Worm (Caenorhabditis elegans) whole organism, young adult: ENCODE data around the gene C15H11.10.

Experiments
- B0261.1 ChIP-seq: sonication (generic microtip); optimal IDR thresholded peaks from 2 replicates; lab custom pipeline; 2016; ENCODE audit warnings: mild to moderate bottlenecking, missing genetic modification characterization, moderate library complexity, missing compliant biosample characterization
- C06A6.2 ChIP-seq: fragments of 200-800 bp; sonication (Bioruptor generic); conservative IDR thresholded peaks from 2 replicates; pipeline ENCODE4 v1.3.6; 2022; ENCODE audit warnings: missing genetic modification characterization, missing compliant biosample characterization
- D2030.7 ChIP-seq: fragments of 200-800 bp; sonication (Bioruptor generic); IDR thresholded peaks from 2 replicates; pipeline ENCODE4 v1.3.6; 2022; ENCODE audit warnings: missing genetic modification reagents, missing genetic modification characterization, missing compliant biosample characterization
- F22D6.2 ChIP-seq: sonication (generic microtip); optimal IDR thresholded peaks from 2 replicates; lab custom pipeline; 2016; ENCODE audit warnings: mild to moderate bottlenecking, missing genetic modification characterization, missing compliant biosample characterization
- F37B4.10 ChIP-seq: fragments of 200-800 bp; sonication (Bioruptor generic); IDR thresholded peaks from 2 replicates; pipeline ENCODE4 v1.3.6; 2022; ENCODE audit warnings: missing genetic modification characterization, missing compliant biosample characterization
- F39B2.1 ChIP-seq: fragments of 200-800 bp; sonication (Bioruptor generic); IDR thresholded peaks from 2 replicates; pipeline ENCODE4 v1.3.6; 2022; ENCODE audit warnings: missing genetic modification reagents, missing genetic modification characterization, missing compliant biosample characterization
- F49E8.2 ChIP-seq: sonication (generic microtip); optimal IDR thresholded peaks from 3 replicates; lab custom pipeline; 2017; ENCODE audit warnings: missing genetic modification characterization, mild to moderate bottlenecking, missing compliant biosample characterization, antibody characterized with exemption, moderate library complexity; ENCODE audit not compliant: insufficient read depth
- Y53G8AR.9 ChIP-seq: fragments of 200-800 bp; sonication (Bioruptor generic); conservative IDR thresholded peaks from 2 replicates; pipeline ENCODE4 v1.3.6; 2022; ENCODE audit warnings: missing genetic modification reagents, missing genetic modification characterization, missing compliant biosample characterization
- Y95B8A.8 ChIP-seq: fragments of 200-800 bp; sonication (Bioruptor generic); IDR thresholded peaks from 2 replicates; pipeline ENCODE4 v1.3.6; 2022; ENCODE audit warnings: missing genetic modification reagents, missing genetic modification characterization, missing compliant biosample characterization
- ZK185.1 ChIP-seq: sonication (generic microtip); optimal IDR thresholded peaks from 2 replicates; lab custom pipeline; 2016; ENCODE audit warnings: mild to moderate bottlenecking, missing genetic modification characterization, missing compliant biosample characterization; ENCODE audit not compliant: poor library complexity, severe bottlenecking
- akir-1 ChIP-seq: fragments of 200-800 bp; sonication (Bioruptor generic); optimal IDR thresholded peaks from 2 replicates; lab custom pipeline; 2018; ENCODE audit warnings: mild to moderate bottlenecking, missing genetic modification characterization, moderate library complexity, missing compliant biosample characterization
- aptf-3 ChIP-seq: fragments of 200-800 bp; sonication (Bioruptor generic); IDR thresholded peaks from 2 replicates; pipeline ENCODE4 v1.3.6; 2022; ENCODE audit warnings: missing genetic modification characterization, missing compliant biosample characterization
- attf-5 ChIP-seq: fragments of 200-800 bp; sonication (Bioruptor generic); optimal IDR thresholded peaks from 2 replicates; lab custom pipeline; 2018; ENCODE audit warnings: mild to moderate bottlenecking, missing genetic modification characterization, missing compliant biosample characterization
- attf-6 ChIP-seq: fragments of 200-800 bp; sonication (Bioruptor generic); IDR thresholded peaks from 2 replicates; pipeline ENCODE4 v1.3.6; 2022; ENCODE audit warnings: missing genetic modification reagents, missing genetic modification characterization, missing compliant biosample characterization
- bed-1 ChIP-seq: fragments of 200-800 bp; sonication (Bioruptor generic); IDR thresholded peaks from 2 replicates; pipeline ENCODE4 v1.3.6; 2022; ENCODE audit warnings: missing genetic modification reagents, missing genetic modification characterization, missing compliant biosample characterization
- cebp-1 ChIP-seq, 2 experiments: fragments of 200-800 bp in 1 of 2; sonication (Bioruptor generic) in 1 of 2; sonication (generic microtip) in 1 of 2; IDR thresholded peaks in 1 of 2; optimal IDR thresholded peaks in 1 of 2; 2 replicates each; pipeline versions ENCODE4 v1.3.6 to Lab custom; 2017 to 2022; ENCODE audit warnings: missing compliant biosample characterization in 2 of 2, missing genetic modification characterization in 2 of 2, mild to moderate bottlenecking in 1 of 2, missing genetic modification reagents in 1 of 2, moderate library complexity in 1 of 2
- cebp-2 ChIP-seq: fragments of 200-800 bp; sonication (Bioruptor generic); IDR thresholded peaks from 2 replicates; pipeline ENCODE4 v1.3.6; 2022; ENCODE audit warnings: missing genetic modification characterization, missing compliant biosample characterization
- ceh-27 ChIP-seq: fragments of 200-800 bp; sonication (Bioruptor generic); optimal IDR thresholded peaks from 2 replicates; lab custom pipeline; 2018; ENCODE audit warnings: mild to moderate bottlenecking, missing genetic modification characterization, moderate library complexity, missing compliant biosample characterization
- ceh-91 ChIP-seq: fragments of 200-800 bp; sonication (Bioruptor generic); IDR thresholded peaks from 2 replicates; pipeline ENCODE4 v1.3.6; 2022; ENCODE audit warnings: missing genetic modification reagents, missing genetic modification characterization, missing compliant biosample characterization
- dpff-1 ChIP-seq: sonication (generic microtip); optimal IDR thresholded peaks from 2 replicates; lab custom pipeline; 2017; ENCODE audit warnings: mild to moderate bottlenecking, missing genetic modification characterization, missing compliant biosample characterization
- dpl-1 ChIP-seq: fragments of 150-350 bp; optimal IDR thresholded peaks from 2 replicates; lab custom pipeline; 2014; ENCODE audit warnings: missing biosample characterization, missing genetic modification reagents, missing genetic modification characterization
- egl-18 ChIP-seq: fragments of 200-800 bp; sonication (Bioruptor generic); IDR thresholded peaks from 2 replicates; pipeline ENCODE4 v1.3.6; 2022; ENCODE audit warnings: missing genetic modification reagents, missing genetic modification characterization, missing compliant biosample characterization
- ekl-4 ChIP-seq: fragments of 200-800 bp; sonication (Bioruptor generic); IDR thresholded peaks from 2 replicates; pipeline ENCODE4 v1.3.6; 2022; ENCODE audit warnings: missing genetic modification reagents, missing genetic modification characterization, missing compliant biosample characterization
- hlh-12 ChIP-seq: sonication (generic microtip); optimal IDR thresholded peaks from 2 replicates; lab custom pipeline; 2016; ENCODE audit warnings: missing genetic modification characterization, missing compliant biosample characterization
- lag-1 ChIP-seq: fragments of 200-800 bp; sonication (Bioruptor generic); IDR thresholded peaks from 2 replicates; pipeline ENCODE4 v1.3.6; 2022; ENCODE audit warnings: missing genetic modification reagents, missing genetic modification characterization, missing compliant biosample characterization
- let-526 ChIP-seq: fragments of 200-800 bp; sonication (Bioruptor generic); IDR thresholded peaks from 2 replicates; pipeline ENCODE4 v1.3.6; 2022; ENCODE audit warnings: missing genetic modification reagents, missing genetic modification characterization, missing compliant biosample characterization
- let-607 ChIP-seq, 2 experiments: fragments of 200-800 bp in 1 of 2; sonication (Bioruptor generic) in 1 of 2; sonication (generic microtip) in 1 of 2; optimal IDR thresholded peaks; 2 replicates each; lab custom pipeline; 2016 to 2018; ENCODE audit warnings: mild to moderate bottlenecking in 2 of 2, missing compliant biosample characterization in 2 of 2, missing genetic modification characterization in 2 of 2, moderate library complexity in 2 of 2, missing genotype in 1 of 2
- lin-35 ChIP-seq, 3 experiments: fragments of 150-350 bp in 2 of 3; sonication (generic microtip) in 1 of 3; optimal IDR thresholded peaks; 2 replicates each; lab custom pipeline; 2014 to 2018; ENCODE audit warnings: missing biosample characterization in 3 of 3, missing genetic modification characterization in 3 of 3, missing genetic modification reagents in 3 of 3
- lir-1 ChIP-seq: fragments of 200-800 bp; sonication (Bioruptor generic); conservative IDR thresholded peaks from 2 replicates; pipeline ENCODE4 v1.3.6; 2022; ENCODE audit warnings: missing genetic modification reagents, missing genetic modification characterization, missing compliant biosample characterization
- lsl-1 ChIP-seq: fragments of 200-800 bp; sonication (Bioruptor generic); optimal IDR thresholded peaks from 2 replicates; lab custom pipeline; 2018; ENCODE audit warnings: mild to moderate bottlenecking, missing genetic modification characterization, moderate library complexity, missing compliant biosample characterization
- madf-6 ChIP-seq: fragments of 200-800 bp; sonication (Bioruptor generic); IDR thresholded peaks from 2 replicates; pipeline ENCODE4 v1.3.6; 2022; ENCODE audit warnings: missing genetic modification reagents, missing genetic modification characterization, missing compliant biosample characterization
- mcd-1 ChIP-seq: fragments of 200-800 bp; sonication (Bioruptor generic); IDR thresholded peaks from 2 replicates; pipeline ENCODE4 v1.3.6; 2022; ENCODE audit warnings: missing genetic modification reagents, missing genetic modification characterization, missing compliant biosample characterization
- nfyb-1 ChIP-seq: fragments of 200-800 bp; sonication (Bioruptor generic); IDR thresholded peaks from 2 replicates; pipeline ENCODE4 v1.3.6; 2022; ENCODE audit warnings: missing genetic modification reagents, missing genetic modification characterization, missing compliant biosample characterization
- nhr-179 ChIP-seq: sonication (generic microtip); optimal IDR thresholded peaks from 2 replicates; lab custom pipeline; 2016; ENCODE audit warnings: mild to moderate bottlenecking, missing genetic modification characterization, missing compliant biosample characterization
- nhr-80 ChIP-seq: sonication (generic microtip); optimal IDR thresholded peaks from 2 replicates; lab custom pipeline; 2016; ENCODE audit warnings: missing genetic modification characterization, missing compliant biosample characterization
- rpc-1 ChIP-seq, 2 experiments: fragments of 150-350 bp in 1 of 2; sonication (generic microtip) in 1 of 2; optimal IDR thresholded peaks; 2 replicates each; lab custom pipeline; 2014 to 2018; ENCODE audit warnings: missing biosample characterization in 1 of 2, missing genetic modification characterization in 1 of 2, missing genetic modification reagents in 1 of 2, missing genotype in 1 of 2
- snpc-1.1 ChIP-seq: sonication (generic microtip); optimal IDR thresholded peaks from 2 replicates; lab custom pipeline; 2017; ENCODE audit warnings: missing genetic modification characterization, mild to moderate bottlenecking, missing compliant biosample characterization, antibody characterized with exemption, moderate library complexity, missing genotype, missing genetic modification reagents; ENCODE audit not compliant: insufficient read depth
- snpc-4 ChIP-seq, 5 experiments: fragments of 150-350 bp in 1 of 5; sonication (generic microtip) in 4 of 5; optimal IDR thresholded peaks; 2 replicates each; lab custom pipeline; 2014 to 2018; ENCODE audit warnings: missing genetic modification characterization in 5 of 5, missing biosample characterization in 3 of 5, antibody characterized with exemption in 2 of 5, mild to moderate bottlenecking in 2 of 5, missing compliant biosample characterization in 2 of 5, missing genotype in 2 of 5, moderate library complexity in 2 of 5, missing genetic modification reagents in 1 of 5
- somi-1 ChIP-seq: fragments of 200-800 bp; sonication (Bioruptor generic); optimal IDR thresholded peaks from 2 replicates; lab custom pipeline; 2018; ENCODE audit warnings: mild to moderate bottlenecking, missing genetic modification characterization, missing compliant biosample characterization
- tbp1 ChIP-seq: fragments of 200-800 bp; sonication (Bioruptor generic); optimal IDR thresholded peaks from 2 replicates; lab custom pipeline; 2018; ENCODE audit warnings: mild to moderate bottlenecking, missing genetic modification characterization, missing compliant biosample characterization
- ztf-25 ChIP-seq: fragments of 200-800 bp; sonication (Bioruptor generic); IDR thresholded peaks from 2 replicates; pipeline ENCODE4 v1.3.6; 2022; ENCODE audit warnings: missing genetic modification reagents, missing genetic modification characterization, missing compliant biosample characterization
- ztf-28 ChIP-seq: fragments of 200-800 bp; sonication (Bioruptor generic); IDR thresholded peaks from 2 replicates; pipeline ENCODE4 v1.3.6; 2022; ENCODE audit warnings: missing genetic modification reagents, missing genetic modification characterization, missing compliant biosample characterization

The C15H11.10 gene

DNA sequence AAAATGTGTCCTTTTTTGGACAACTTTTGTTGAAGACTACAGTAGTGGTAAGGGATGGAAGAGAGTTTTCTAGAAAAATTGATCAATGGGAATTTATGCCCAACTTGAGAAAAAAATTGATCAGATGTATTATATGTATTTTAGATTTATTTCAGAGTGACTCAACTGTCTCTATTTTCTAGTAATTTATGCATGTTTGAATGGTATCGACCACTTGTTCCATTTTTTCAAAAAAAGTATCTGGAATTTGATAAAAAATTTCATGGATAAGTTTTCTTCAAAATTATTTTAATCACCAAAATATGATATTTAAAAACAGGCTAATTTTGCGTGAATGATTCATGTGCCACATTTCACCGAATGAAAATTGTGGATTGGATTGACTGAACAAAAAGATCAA lies at the start of gene C15H11.10:
Gene C15H11.10 (plus strand): TSS at position 301 of the 400 bp plus-strand sequence.
- TF ChIP-seq ztf-25 (GFP tag; lab: Robert Waterston, UW) (no peak), nhr-80 (tag; lab: Kevin White, UChicago) (no peak), hlh-12 (tag; lab: Kevin White, UChicago) (no peak), lir-1 (GFP tag; lab: Robert Waterston, UW) (no peak)

DNA sequence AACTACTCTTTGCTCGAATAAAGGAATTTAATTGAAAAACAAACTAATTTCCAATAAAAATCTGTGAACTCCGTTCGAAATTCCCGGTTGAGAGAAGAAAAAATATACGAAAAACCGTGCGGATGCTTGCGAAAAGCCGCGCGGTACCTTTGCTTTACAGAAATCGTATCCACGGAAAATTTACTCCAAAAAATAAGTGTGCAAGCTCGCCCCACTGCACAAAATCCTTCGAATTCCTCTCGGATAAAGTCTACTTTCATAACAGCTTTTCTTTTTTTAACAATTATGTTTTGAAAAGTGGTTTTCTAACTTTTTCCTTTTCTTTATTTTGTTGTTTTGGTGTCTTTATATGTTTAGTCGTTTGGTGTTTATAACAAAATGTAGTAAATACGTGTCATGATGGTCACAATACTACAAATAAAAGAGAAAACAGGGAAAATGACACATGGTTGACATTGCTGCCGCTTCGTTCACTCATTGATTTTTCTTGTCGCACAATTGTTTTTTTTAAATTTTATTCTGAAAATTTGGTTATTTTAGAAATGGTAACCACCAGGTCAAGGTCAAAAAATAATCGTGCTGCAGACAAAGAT lies 44.6 kb upstream of the C15H11.10 start, which contains the start of gene cept-2:
Gene cept-2 (plus strand): TSS at position 533 of the 593 bp plus-strand sequence.
- no peak for TF ChIP-seq Y53G8AR.9 (GFP tag; lab: Robert Waterston, UW)
- no peak for TF ChIP-seq F22D6.2
- TF ChIP-seq lin-35 (GFP tag; optimal IDR thresholded peaks at IDR 0.05; lab: Kevin White, UChicago), result peak in 2 of 3 experiments; percentile 58 to 92
- TF ChIP-seq B0261.1 (tag; lab: Kevin White, UChicago), result peak; percentile 22
- peak; percentile 27; the same call in 1 of the 2 replicates for TF ChIP-seq D2030.7 (GFP tag; lab: Robert Waterston, UW)
- TF ChIP-seq ztf-28 (GFP tag; lab: Robert Waterston, UW), result 0 out of 2 replicates have a peak, but pooled peaks have one; percentile 11
- peak; percentile 65 for TF ChIP-seq tbp1 (GFP tag; lab: Kevin White, UChicago)
- TF ChIP-seq dpff-1 (tag; lab: Kevin White, UChicago), result no peak
- no peak for TF ChIP-seq cebp-2 (GFP tag; lab: Robert Waterston, UW)
- TF ChIP-seq somi-1, result peak; percentile 57
- TF ChIP-seq let-607 (tag; optimal IDR thresholded peaks at IDR 0.05; lab: Kevin White, UChicago), result peak; percentile 76 to 81
- TF ChIP-seq let-526, result 0 out of 2 replicates have a peak, but pooled peaks have one; percentile 20
- peak; percentile 57 for TF ChIP-seq F49E8.2 (tag; lab: Kevin White, UChicago)
- peak; percentile 67; the same call in 1 of the 2 replicates for TF ChIP-seq attf-6 (GFP tag; lab: Robert Waterston, UW)
- peak; percentile 24 for TF ChIP-seq akir-1 (GFP tag; lab: Kevin White, UChicago)
- peak; percentile 67 for TF ChIP-seq nfyb-1 (GFP tag; lab: Robert Waterston, UW)
- TF ChIP-seq nhr-179, result no peak
- TF ChIP-seq lsl-1 (GFP tag; lab: Kevin White, UChicago), result peak; percentile 67
- peak; percentile 95 for TF ChIP-seq ZK185.1 (tag; lab: Kevin White, UChicago)
- no peak for TF ChIP-seq aptf-3 (GFP tag; lab: Robert Waterston, UW)
- 0 out of 2 replicates have a peak, but pooled peaks have one; percentile 61 for TF ChIP-seq egl-18
- TF ChIP-seq F37B4.10, result no peak
- TF ChIP-seq F39B2.1, result no peak
- TF ChIP-seq ekl-4 (GFP tag; lab: Robert Waterston, UW), result peak; percentile 81
- TF ChIP-seq lag-1 (GFP tag; lab: Robert Waterston, UW), result no peak
- TF ChIP-seq mcd-1 (GFP tag; lab: Robert Waterston, UW), result peak; percentile 98
- peak; percentile 45 for TF ChIP-seq snpc-1.1
- TF ChIP-seq ceh-91 (GFP tag; lab: Robert Waterston, UW), result 0 out of 2 replicates have a peak, but pooled peaks have one; percentile 30
- 0 out of 2 replicates have a peak, but pooled peaks have one; percentile 31 for TF ChIP-seq Y95B8A.8 (GFP tag; lab: Robert Waterston, UW)
- TF ChIP-seq snpc-4 (GFP tag; optimal IDR thresholded peaks at IDR 0.05; lab: Kevin White, UChicago), result no peak
- peak in 2 of 4 experiments; percentile 57 to 70 for TF ChIP-seq snpc-4 (tag; optimal IDR thresholded peaks at IDR 0.05; lab: Kevin White, UChicago)
- TF ChIP-seq bed-1 (GFP tag; lab: Robert Waterston, UW), result no peak
- peak; percentile 87 for TF ChIP-seq attf-5
- TF ChIP-seq rpc-1 (optimal IDR thresholded peaks at IDR 0.05; lab: Kevin White, UChicago), result peak; percentile 39
- TF ChIP-seq rpc-1 (tag; optimal IDR thresholded peaks at IDR 0.05; lab: Kevin White, UChicago), result peak; percentile 2
- TF ChIP-seq madf-6 (GFP tag; lab: Robert Waterston, UW), result peak; percentile 64
- peak; percentile 75 for TF ChIP-seq C06A6.2 (GFP tag; lab: Robert Waterston, UW)
- TF ChIP-seq nhr-80 (tag; lab: Kevin White, UChicago), result peak; percentile 54
- peak; percentile 81 for TF ChIP-seq ceh-27 (GFP tag; lab: Kevin White, UChicago)
- TF ChIP-seq cebp-1 (GFP tag; IDR thresholded peaks at IDR 0.05; lab: Robert Waterston, UW), result 0 out of 2 replicates have a peak, but pooled peaks have one; percentile 34
- no peak for TF ChIP-seq cebp-1 (tag; optimal IDR thresholded peaks at IDR 0.05; lab: Kevin White, UChicago)
- peak; percentile 56 for TF ChIP-seq dpl-1 (GFP tag; lab: Kevin White, UChicago)
